Worm (Caenorhabditis elegans) whole organism, L4 larva: ENCODE results near the gene ttr-47.

ENCODE experiments used
- F10B5.3 ChIP-seq: sonication (generic microtip); optimal IDR thresholded peaks from 2 replicates; lab custom pipeline; 2016; ENCODE audit warnings: mild to moderate bottlenecking, missing genetic modification characterization, missing compliant biosample characterization
- F26F4.8 ChIP-seq: fragments of 200-800 bp; sonication (Bioruptor generic); conservative IDR thresholded peaks from 2 replicates; pipeline ENCODE4 v1.3.6; 2022; ENCODE audit warnings: missing genetic modification characterization, missing compliant biosample characterization
- F44E2.7 ChIP-seq: fragments of 200-800 bp; sonication (Bioruptor generic); IDR thresholded peaks from 2 replicates; pipeline ENCODE4 v2.1.2; 2022; ENCODE audit warnings: missing genetic modification characterization, missing compliant biosample characterization
- T20F7.1 ChIP-seq: fragments of 200-800 bp; sonication (Bioruptor generic); optimal IDR thresholded peaks from 2 replicates; lab custom pipeline; 2018; ENCODE audit warnings: mild to moderate bottlenecking, missing genetic modification characterization, missing compliant biosample characterization
- T26A8.4 ChIP-seq: fragments of 200-800 bp; sonication (Bioruptor generic); IDR thresholded peaks from 2 replicates; pipeline ENCODE4 v1.3.6; 2022; ENCODE audit warnings: missing genetic modification characterization, missing compliant biosample characterization
- Y48G9A.11 ChIP-seq: fragments of 200-800 bp; sonication (Bioruptor generic); IDR thresholded peaks from 2 replicates; pipeline ENCODE4 v1.3.6; 2022; ENCODE audit warnings: missing genetic modification reagents, missing genetic modification characterization, missing compliant biosample characterization
- Y5F2A.4 ChIP-seq: fragments of 200-800 bp; sonication (Bioruptor generic); optimal IDR thresholded peaks from 2 replicates; lab custom pipeline; 2018; ENCODE audit warnings: mild to moderate bottlenecking, missing genetic modification characterization, missing compliant biosample characterization
- ZK337.2 ChIP-seq: fragments of 200-800 bp; sonication (Bioruptor generic); IDR thresholded peaks from 2 replicates; pipeline ENCODE4 v1.3.6; 2022; ENCODE audit warnings: missing genetic modification reagents, missing genetic modification characterization, missing compliant biosample characterization
- aha-1 ChIP-seq: fragments of 150-350 bp; peaks from one replicate; lab custom pipeline; 2014; ENCODE audit warnings: missing biosample characterization, missing genetic modification characterization
- ama-1 ChIP-seq: fragments of 150-350 bp; optimal IDR thresholded peaks from 2 replicates; lab custom pipeline; 2014; ENCODE audit warnings: inconsistent platforms, mixed read lengths
- arid-1 ChIP-seq: fragments of 200-800 bp; sonication (Bioruptor generic); conservative IDR thresholded peaks from 2 replicates; pipeline ENCODE4 v1.3.6; 2022; ENCODE audit warnings: missing genetic modification reagents, missing genetic modification characterization, missing compliant biosample characterization
- ceh-28 ChIP-seq: fragments of 150-350 bp; optimal IDR thresholded peaks from 2 replicates; lab custom pipeline; 2014; ENCODE audit warnings: missing biosample characterization, missing genetic modification reagents, missing genetic modification characterization
- ceh-62 ChIP-seq: sonication (generic microtip); optimal IDR thresholded peaks from 2 replicates; lab custom pipeline; 2017; ENCODE audit warnings: missing biosample characterization, missing genetic modification characterization
- ctbp-1 ChIP-seq: fragments of 200-800 bp; sonication (Bioruptor generic); IDR thresholded peaks from 2 replicates; pipeline ENCODE4 v1.3.6; 2022; ENCODE audit warnings: missing genetic modification reagents, missing genetic modification characterization, missing compliant biosample characterization
- dmd-9 ChIP-seq: fragments of 200-800 bp; sonication (Bioruptor generic); IDR thresholded peaks from 2 replicates; pipeline ENCODE4 v1.3.6; 2022; ENCODE audit warnings: missing genetic modification reagents, missing genetic modification characterization, missing compliant biosample characterization
- duxl-1 ChIP-seq: sonication (generic microtip); optimal IDR thresholded peaks from 2 replicates; lab custom pipeline; 2016; ENCODE audit warnings: mild to moderate bottlenecking, missing genetic modification characterization, moderate library complexity, missing compliant biosample characterization; ENCODE audit not compliant: poor library complexity
- dve-1 ChIP-seq: sonication (generic microtip); optimal IDR thresholded peaks from 2 replicates; lab custom pipeline; 2017; ENCODE audit warnings: antibody characterized with exemption, mild to moderate bottlenecking, missing genetic modification characterization, missing compliant biosample characterization; ENCODE audit not compliant: insufficient read depth
- fos-1 ChIP-seq: fragments of 150-350 bp; optimal IDR thresholded peaks from 2 replicates; lab custom pipeline; 2014; ENCODE audit warnings: missing biosample characterization, missing genetic modification characterization
- hif-1 ChIP-seq, 2 experiments: sonication (generic microtip); optimal IDR thresholded peaks; 2 replicates each; lab custom pipeline; 2016 to 2017; ENCODE audit warnings: missing compliant biosample characterization in 2 of 2, missing genetic modification characterization in 2 of 2, missing genetic modification reagents in 2 of 2, missing genotype in 2 of 2, mild to moderate bottlenecking in 1 of 2
- jun-1 ChIP-seq: fragments of 150-350 bp; optimal IDR thresholded peaks from 2 replicates; lab custom pipeline; 2014; ENCODE audit warnings: missing biosample characterization, missing genetic modification reagents, missing genetic modification characterization
- lim-7 ChIP-seq: fragments of 200-800 bp; sonication (Bioruptor generic); IDR thresholded peaks from 2 replicates; pipeline ENCODE4 v1.3.6; 2022; ENCODE audit warnings: missing genetic modification characterization, missing compliant biosample characterization
- lin-1 ChIP-seq: fragments of 200-800 bp; sonication (Bioruptor generic); IDR thresholded peaks from 2 replicates; pipeline ENCODE4 v1.3.6; 2022; ENCODE audit warnings: missing genetic modification reagents, missing genetic modification characterization, missing compliant biosample characterization
- lin-13 ChIP-seq: fragments of 150-350 bp; optimal IDR thresholded peaks from 2 replicates; lab custom pipeline; 2014; ENCODE audit warnings: missing biosample characterization, missing genetic modification reagents, missing genetic modification characterization
- lin-38 ChIP-seq: fragments of 200-800 bp; sonication (Bioruptor generic); IDR thresholded peaks from 2 replicates; pipeline ENCODE4 v1.3.6; 2022; ENCODE audit warnings: missing genetic modification reagents, missing genetic modification characterization, missing compliant biosample characterization
- lin-39 ChIP-seq: fragments of 150-350 bp; optimal IDR thresholded peaks from 2 replicates; lab custom pipeline; 2014; ENCODE audit warnings: missing biosample characterization, missing genetic modification reagents, missing genetic modification characterization
- madf-5 ChIP-seq, 2 experiments: fragments of 200-800 bp; sonication (Bioruptor generic); IDR thresholded peaks; 2 replicates each; pipeline ENCODE4 v1.3.6; 2022; ENCODE audit warnings: missing compliant biosample characterization in 2 of 2, missing genetic modification characterization in 2 of 2
- mdl-1 ChIP-seq, 2 experiments: fragments of 150-350 bp in 1 of 2; sonication (generic microtip) in 1 of 2; optimal IDR thresholded peaks; 2 replicates each; lab custom pipeline; 2014 to 2017; ENCODE audit warnings: missing biosample characterization in 2 of 2, missing genetic modification characterization in 2 of 2
- mdt-29 ChIP-seq: fragments of 200-800 bp; sonication (Bioruptor generic); IDR thresholded peaks from 2 replicates; pipeline ENCODE4 v1.3.6; 2022; ENCODE audit warnings: missing genetic modification reagents, missing genetic modification characterization, missing compliant biosample characterization
- mxl-3 ChIP-seq: fragments of 200-800 bp; sonication (Bioruptor generic); optimal IDR thresholded peaks from 2 replicates; lab custom pipeline; 2018; ENCODE audit warnings: mild to moderate bottlenecking, missing genetic modification characterization, missing compliant biosample characterization
- nhr-102 ChIP-seq: sonication (generic microtip); optimal IDR thresholded peaks from 2 replicates; lab custom pipeline; 2016; ENCODE audit warnings: mild to moderate bottlenecking, missing genetic modification characterization, moderate library complexity, missing compliant biosample characterization
- nhr-11 ChIP-seq: fragments of 150-350 bp; optimal IDR thresholded peaks from 2 replicates; lab custom pipeline; 2014; ENCODE audit warnings: missing biosample characterization, missing genetic modification characterization
- nhr-111 ChIP-seq: fragments of 200-800 bp; sonication (Bioruptor generic); optimal IDR thresholded peaks from 2 replicates; lab custom pipeline; 2018; ENCODE audit warnings: mild to moderate bottlenecking, missing genetic modification characterization, missing compliant biosample characterization
- nhr-25 ChIP-seq: sonication (generic microtip); optimal IDR thresholded peaks from 2 replicates; lab custom pipeline; 2017; ENCODE audit warnings: missing genetic modification characterization, mild to moderate bottlenecking, missing compliant biosample characterization, antibody characterized with exemption, moderate library complexity, borderline replicate concordance; ENCODE audit not compliant: insufficient read depth
- nhr-48 ChIP-seq: sonication (generic microtip); optimal IDR thresholded peaks from 2 replicates; lab custom pipeline; 2016; ENCODE audit warnings: mild to moderate bottlenecking, missing genetic modification characterization, missing compliant biosample characterization
- nhr-77 ChIP-seq: fragments of 150-350 bp; optimal IDR thresholded peaks from 2 replicates; lab custom pipeline; 2014; ENCODE audit warnings: missing biosample characterization, missing genetic modification characterization
- pha-4 ChIP-seq, 2 experiments: fragments of 150-350 bp in 1 of 2; fragments of 200-800 bp in 1 of 2; sonication (Bioruptor generic) in 1 of 2; IDR thresholded peaks in 1 of 2; optimal IDR thresholded peaks in 1 of 2; 2 replicates each; pipeline versions ENCODE4 v1.3.6 to Lab custom; 2014 to 2022; ENCODE audit warnings: missing genetic modification characterization in 2 of 2, missing genetic modification reagents in 2 of 2, missing biosample characterization in 1 of 2, missing compliant biosample characterization in 1 of 2
- pqm-1 ChIP-seq: sonication (generic microtip); optimal IDR thresholded peaks from 2 replicates; lab custom pipeline; 2017; ENCODE audit warnings: missing biosample characterization, missing genetic modification characterization
- rbr-2 ChIP-seq: sonication (generic microtip); optimal IDR thresholded peaks from 2 replicates; lab custom pipeline; 2016; ENCODE audit warnings: missing genotype, missing genetic modification characterization, missing compliant biosample characterization
- saeg-2 ChIP-seq: fragments of 200-800 bp; sonication (Bioruptor generic); IDR thresholded peaks from 2 replicates; pipeline ENCODE4 v1.3.6; 2022; ENCODE audit warnings: missing genetic modification reagents, missing genetic modification characterization, missing compliant biosample characterization
- skn-1 ChIP-seq: fragments of 150-350 bp; optimal IDR thresholded peaks from 2 replicates; lab custom pipeline; 2014; ENCODE audit warnings: missing biosample characterization, missing genetic modification characterization
- snpc-1.2 ChIP-seq: fragments of 200-800 bp; sonication (Bioruptor generic); IDR thresholded peaks from 2 replicates; pipeline ENCODE4 v1.3.6; 2022; ENCODE audit warnings: missing genetic modification reagents, missing genetic modification characterization, missing compliant biosample characterization
- spr-3 ChIP-seq: fragments of 200-800 bp; sonication (Bioruptor generic); optimal IDR thresholded peaks from 2 replicates; lab custom pipeline; 2018; ENCODE audit warnings: mild to moderate bottlenecking, missing genetic modification characterization, missing compliant biosample characterization
- tag-97 ChIP-seq: fragments of 200-800 bp; sonication (Bioruptor generic); IDR thresholded peaks from 2 replicates; pipeline ENCODE4 v1.3.6; 2022; ENCODE audit warnings: missing genetic modification characterization, missing compliant biosample characterization
- unc-62 ChIP-seq, 3 experiments: fragments of 150-350 bp in 1 of 3; sonication (generic microtip); optimal IDR thresholded peaks in 2 of 3; peaks in 1 of 3; 1 replicate in 1 of 3; 2 replicates in 2 of 3; lab custom pipeline; 2014 to 2017; ENCODE audit warnings: missing biosample characterization in 3 of 3, missing genetic modification characterization in 3 of 3, missing genetic modification reagents in 3 of 3, missing genotype in 1 of 3
- vab-7 ChIP-seq: fragments of 200-800 bp; sonication (Bioruptor generic); IDR thresholded peaks from 2 replicates; pipeline ENCODE4 v1.3.6; 2022; ENCODE audit warnings: missing genetic modification reagents, missing genetic modification characterization, missing compliant biosample characterization
- zag-1 ChIP-seq: fragments of 150-350 bp; optimal IDR thresholded peaks from 2 replicates; lab custom pipeline; 2014; ENCODE audit warnings: missing biosample characterization, missing genetic modification characterization
- zfp-3 ChIP-seq: fragments of 200-800 bp; sonication (Bioruptor generic); conservative IDR thresholded peaks from 2 replicates; pipeline ENCODE4 v1.3.6; 2022; ENCODE audit warnings: missing genetic modification reagents, missing genetic modification characterization, missing compliant biosample characterization
- zip-11 ChIP-seq: fragments of 200-800 bp; sonication (Bioruptor generic); IDR thresholded peaks from 2 replicates; pipeline ENCODE4 v1.3.6; 2022; ENCODE audit warnings: missing genetic modification characterization, missing compliant biosample characterization
- zip-2 ChIP-seq: fragments of 150-350 bp; optimal IDR thresholded peaks from 2 replicates; lab custom pipeline; 2014; ENCODE audit warnings: missing biosample characterization, missing genetic modification characterization
- ztf-7 ChIP-seq: fragments of 150-350 bp; optimal IDR thresholded peaks from 2 replicates; lab custom pipeline; 2014; ENCODE audit warnings: missing biosample characterization, missing genetic modification characterization

ttr-47 gene

ce11 chrV:8936184-8936589 lies 13.3 kb downstream of the ttr-47 start, which contains the start of gene unc-23 (continued):
- TF ChIP-seq zfp-3 (peak; percentile 93), jun-1 (tag; lab: Kevin White, UChicago) (peak; percentile 76), nhr-11 (tag; lab: Kevin White, UChicago) (peak; percentile 88), dmd-9 (GFP tag; lab: Robert Waterston, UW) (0 out of 2 replicates have a peak, but pooled peaks have one; percentile 15), lin-39 (no peak), skn-1 (tag; lab: Kevin White, UChicago) (no peak), rbr-2 (tag; lab: Kevin White, UChicago) (peak; percentile 35), ceh-62 (tag; lab: Kevin White, UChicago) (no peak), nhr-102 (tag; lab: Kevin White, UChicago) (peak; percentile 83), snpc-1.2 (GFP tag; lab: Robert Waterston, UW) (no peak), F10B5.3 (no peak), aha-1 (tag; lab: Kevin White, UChicago) (peak; percentile 86), Y48G9A.11 (GFP tag; lab: Robert Waterston, UW) (0 out of 2 replicates have a peak, but pooled peaks have one; percentile 37), nhr-111 (GFP tag; lab: Kevin White, UChicago) (no peak), mxl-3 (GFP tag; lab: Kevin White, UChicago) (peak; percentile 54), madf-5 (GFP tag; IDR thresholded peaks at IDR 0.05; lab: Robert Waterston, UW) (0 out of 4 replicates have a peak, but pooled peaks of 1 of the 2 experiments have one; percentile 65), F44E2.7 (no peak), lin-38 (GFP tag; lab: Robert Waterston, UW) (peak; percentile 54), F26F4.8 (GFP tag; lab: Robert Waterston, UW) (no peak), lim-7 (GFP tag; lab: Robert Waterston, UW) (peak; percentile 38; the same call in 1 of the 2 replicates), pqm-1 (tag; lab: Kevin White, UChicago) (no peak), Y5F2A.4 (no peak), nhr-48 (tag; lab: Kevin White, UChicago) (peak; percentile 91), nhr-25 (tag; lab: Kevin White, UChicago) (peak; percentile 88), fos-1 (no peak), ceh-28 (no peak), zag-1 (tag; lab: Kevin White, UChicago) (no peak), vab-7 (GFP tag; lab: Robert Waterston, UW) (peak; percentile 49; the same call in 1 of the 2 replicates), lin-1 (GFP tag; lab: Robert Waterston, UW) (peak; percentile 93), mdl-1 (tag; optimal IDR thresholded peaks at IDR 0.05; lab: Kevin White, UChicago) (peak in 1 of 2 experiments; percentile 80), saeg-2 (GFP tag; lab: Robert Waterston, UW) (no peak), ama-1 (peak; percentile 65), ctbp-1 (GFP tag; lab: Robert Waterston, UW) (peak; percentile 69), T20F7.1 (GFP tag; lab: Kevin White, UChicago) (peak; percentile 45), ZK337.2 (GFP tag; lab: Robert Waterston, UW) (no peak), mdt-29 (GFP tag; lab: Robert Waterston, UW) (peak; percentile 99), spr-3 (GFP tag; lab: Kevin White, UChicago) (peak; percentile 76), hif-1 (tag; optimal IDR thresholded peaks at IDR 0.05; lab: Kevin White, UChicago) (peak in 1 of 2 experiments; percentile 64), duxl-1 (peak; percentile 30), unc-62 (GFP tag; optimal IDR thresholded peaks at IDR 0.05 in 1 of 2; lab: Kevin White, UChicago) (peak in 1 of 2 experiments; percentile 98), unc-62 (tag; optimal IDR thresholded peaks at IDR 0.05; lab: Kevin White, UChicago) (no peak), zip-2 (peak; percentile 36), dve-1 (peak; percentile 93), T26A8.4 (GFP tag; lab: Robert Waterston, UW) (peak; percentile 70), pha-4 (GFP tag; IDR thresholded peaks at IDR 0.05; lab: Robert Waterston, UW) (peak; percentile 91), pha-4 (tag; optimal IDR thresholded peaks at IDR 0.05; lab: Kevin White, UChicago) (no peak), nhr-77 (tag; lab: Kevin White, UChicago) (peak; percentile 73), ztf-7 (tag; lab: Kevin White, UChicago) (peak; percentile 48), lin-13 (GFP tag; lab: Kevin White, UChicago) (no peak), arid-1 (GFP tag; lab: Robert Waterston, UW) (peak; percentile 45; the same call in 1 of the 2 replicates), tag-97 (GFP tag; lab: Robert Waterston, UW) (no peak), zip-11 (GFP tag; lab: Robert Waterston, UW) (no peak)
- TF ChIP-seq, all 104 proteins: peak for 56
